Worm (Caenorhabditis elegans): Measurements from ENCODE around the gene K06H6.4.

DNA sequence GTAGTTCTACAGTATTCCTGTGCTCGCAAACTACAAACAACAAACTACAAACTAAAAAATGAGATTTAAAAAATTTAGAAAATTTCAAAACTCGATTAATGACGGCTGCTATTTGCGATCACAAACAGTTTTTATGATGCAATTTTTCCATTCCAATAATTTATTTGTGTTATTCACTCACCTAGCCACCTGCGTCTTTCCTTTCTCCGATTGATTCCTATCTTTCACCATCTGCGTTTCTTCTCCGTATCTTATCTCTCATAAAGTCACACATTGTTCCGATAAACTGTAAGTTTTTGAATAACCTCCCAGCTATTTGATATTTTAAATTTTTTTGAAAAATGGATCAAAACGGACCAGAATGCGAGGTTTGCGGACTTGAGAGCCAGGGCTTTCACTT is 44.9 kb upstream of the K06H6.4 start, which contains the start of gene nhr-132:
- no peak for TF ChIP-seq cog-1 (tag; optimal IDR thresholded peaks at IDR 0.05)
- TF ChIP-seq med-1 (GFP tag; optimal IDR thresholded peaks at IDR 0.05; ENCODE audit: insufficient read depth): no peak
- TF ChIP-seq T22C8.4 (GFP tag; IDR thresholded peaks at IDR 0.05): no peak

All from whole organism, midembryonic.